Worm (Caenorhabditis elegans) whole organism, L1 larva: ENCODE data around the gene F20D6.12.

Source experiments
- C34B4.2 ChIP-seq: sonication (generic microtip); optimal IDR thresholded peaks from 2 replicates; lab custom pipeline; 2017; ENCODE audit warnings: mild to moderate bottlenecking, missing genetic modification characterization, missing compliant biosample characterization
- aly-2 ChIP-seq: fragments of 150-350 bp; optimal IDR thresholded peaks from 2 replicates; lab custom pipeline; 2014; ENCODE audit warnings: missing biosample characterization, missing genetic modification characterization
- blmp-1 ChIP-seq: fragments of 150-350 bp; optimal IDR thresholded peaks from 2 replicates; lab custom pipeline; 2014; ENCODE audit warnings: missing biosample characterization, missing genetic modification characterization
- ceh-8 ChIP-seq: fragments of 200-800 bp; sonication (Bioruptor generic); optimal IDR thresholded peaks from 2 replicates; lab custom pipeline; 2018; ENCODE audit warnings: mild to moderate bottlenecking, missing genetic modification characterization, moderate library complexity, missing compliant biosample characterization
- ceh-88 ChIP-seq: fragments of 200-800 bp; sonication (Bioruptor generic); IDR thresholded peaks from 2 replicates; pipeline ENCODE4 v1.3.6; 2022; ENCODE audit warnings: missing genetic modification characterization, missing compliant biosample characterization
- dpl-1 ChIP-seq, 3 experiments: fragments of 150-350 bp in 2 of 3; sonication (generic microtip) in 1 of 3; optimal IDR thresholded peaks; 2 replicates each; lab custom pipeline; 2014 to 2017; ENCODE audit warnings: missing biosample characterization in 3 of 3, missing genetic modification characterization in 3 of 3, missing genetic modification reagents in 3 of 3
- dsc-1 ChIP-seq: sonication (generic microtip); optimal IDR thresholded peaks from 2 replicates; lab custom pipeline; 2016; ENCODE audit warnings: mild to moderate bottlenecking, missing genetic modification characterization, missing compliant biosample characterization
- efl-1 ChIP-seq, 4 experiments: fragments of 150-350 bp; optimal IDR thresholded peaks in 3 of 4; peaks in 1 of 4; 1 replicate in 1 of 4; 2 replicates in 3 of 4; lab custom pipeline; 2014; ENCODE audit warnings: missing biosample characterization in 2 of 4, missing genetic modification characterization in 2 of 4, missing genetic modification reagents in 2 of 4
- efl-3 ChIP-seq: fragments of 200-800 bp; sonication (Bioruptor generic); optimal IDR thresholded peaks from 2 replicates; lab custom pipeline; 2018; ENCODE audit warnings: mild to moderate bottlenecking, missing genetic modification characterization, missing compliant biosample characterization
- egl-27 ChIP-seq, 2 experiments: fragments of 150-350 bp in 1 of 2; sonication (generic microtip); optimal IDR thresholded peaks; 3 replicates each; lab custom pipeline; 2017 to 2018; ENCODE audit warnings: missing biosample characterization in 2 of 2, missing genetic modification characterization in 2 of 2, missing genetic modification reagents in 2 of 2
- elt-2 ChIP-seq: sonication (generic microtip); optimal IDR thresholded peaks from 2 replicates; lab custom pipeline; 2016; ENCODE audit warnings: missing genetic modification characterization, mild to moderate bottlenecking, inconsistent platforms, missing compliant biosample characterization, missing genetic modification reagents
- fkh-4 ChIP-seq: sonication (generic microtip); optimal IDR thresholded peaks from 2 replicates; lab custom pipeline; 2016; ENCODE audit warnings: missing compliant biosample characterization, missing genetic modification characterization, borderline replicate concordance
- fkh-8 ChIP-seq: sonication (generic microtip); optimal IDR thresholded peaks from 2 replicates; lab custom pipeline; 2016; ENCODE audit warnings: mild to moderate bottlenecking, missing genetic modification characterization, missing compliant biosample characterization
- fos-1 ChIP-seq: fragments of 150-350 bp; optimal IDR thresholded peaks from 2 replicates; lab custom pipeline; 2014; ENCODE audit warnings: missing biosample characterization, missing genetic modification characterization
- hlh-17 ChIP-seq: fragments of 200-800 bp; sonication (Bioruptor generic); optimal IDR thresholded peaks from 2 replicates; lab custom pipeline; 2018; ENCODE audit warnings: missing genetic modification characterization, mild to moderate bottlenecking, missing compliant biosample characterization, moderate library complexity, borderline replicate concordance
- hlh-4 ChIP-seq: sonication (generic microtip); optimal IDR thresholded peaks from 2 replicates; lab custom pipeline; 2016; ENCODE audit warnings: mild to moderate bottlenecking, missing genetic modification characterization, missing compliant biosample characterization
- hpl-2 ChIP-seq: fragments of 150-350 bp; optimal IDR thresholded peaks from 2 replicates; lab custom pipeline; 2014; ENCODE audit warnings: missing biosample characterization, missing genetic modification reagents, missing genetic modification characterization
- irx-1 ChIP-seq: sonication (generic microtip); optimal IDR thresholded peaks from 2 replicates; lab custom pipeline; 2016; ENCODE audit warnings: missing genetic modification characterization, missing compliant biosample characterization
- isw-1 ChIP-seq: fragments of 200-800 bp; sonication (Bioruptor generic); IDR thresholded peaks from 2 replicates; pipeline ENCODE4 v1.3.6; 2022; ENCODE audit warnings: missing genetic modification characterization, missing compliant biosample characterization
- lin-13 ChIP-seq: fragments of 150-350 bp; optimal IDR thresholded peaks from 2 replicates; lab custom pipeline; 2014; ENCODE audit warnings: missing biosample characterization, missing genetic modification reagents, missing genetic modification characterization
- lin-35 ChIP-seq, 2 experiments: fragments of 150-350 bp; optimal IDR thresholded peaks; 2 replicates each; lab custom pipeline; 2014; ENCODE audit warnings: missing biosample characterization in 2 of 2, missing genetic modification characterization in 2 of 2, missing genetic modification reagents in 2 of 2
- nhr-11 ChIP-seq: fragments of 150-350 bp; optimal IDR thresholded peaks from 2 replicates; lab custom pipeline; 2014; ENCODE audit warnings: missing biosample characterization, missing genetic modification characterization
- nhr-20 ChIP-seq: sonication (generic microtip); optimal IDR thresholded peaks from 2 replicates; lab custom pipeline; 2016; ENCODE audit warnings: mild to moderate bottlenecking, missing genetic modification characterization, missing compliant biosample characterization
- nhr-28 ChIP-seq: fragments of 150-350 bp; optimal IDR thresholded peaks from 2 replicates; lab custom pipeline; 2014; ENCODE audit warnings: missing biosample characterization, missing genetic modification characterization
- nhr-47 ChIP-seq: sonication (generic microtip); optimal IDR thresholded peaks from 2 replicates; lab custom pipeline; 2016; ENCODE audit warnings: mild to moderate bottlenecking, missing genetic modification characterization, moderate library complexity, missing compliant biosample characterization
- nhr-71 ChIP-seq: sonication (generic microtip); optimal IDR thresholded peaks from 2 replicates; lab custom pipeline; 2016; ENCODE audit warnings: mild to moderate bottlenecking, missing genetic modification characterization, moderate library complexity, missing compliant biosample characterization
- nhr-84 ChIP-seq: sonication (generic microtip); optimal IDR thresholded peaks from 2 replicates; lab custom pipeline; 2017; ENCODE audit warnings: missing biosample characterization, missing genetic modification characterization
- nhr-90 ChIP-seq: sonication (generic microtip); optimal IDR thresholded peaks from 2 replicates; lab custom pipeline; 2016; ENCODE audit warnings: mild to moderate bottlenecking, missing genetic modification characterization, missing compliant biosample characterization; ENCODE audit not compliant: poor library complexity
- pag-3 ChIP-seq: sonication (generic microtip); optimal IDR thresholded peaks from 2 replicates; lab custom pipeline; 2017; ENCODE audit warnings: missing genetic modification characterization, mild to moderate bottlenecking, missing compliant biosample characterization, antibody characterized with exemption, borderline replicate concordance; ENCODE audit not compliant: insufficient read depth
- pax-3 ChIP-seq: fragments of 200-800 bp; sonication (Bioruptor generic); optimal IDR thresholded peaks from 2 replicates; lab custom pipeline; 2018; ENCODE audit warnings: mild to moderate bottlenecking, missing genetic modification characterization, moderate library complexity, missing compliant biosample characterization
- pqm-1 ChIP-seq: sonication (generic microtip); optimal IDR thresholded peaks from 3 replicates; lab custom pipeline; 2017; ENCODE audit warnings: missing biosample characterization, missing genetic modification characterization
- rnt-1 ChIP-seq: sonication (generic microtip); optimal IDR thresholded peaks from 2 replicates; lab custom pipeline; 2016; ENCODE audit warnings: mild to moderate bottlenecking, missing genetic modification characterization, moderate library complexity, missing compliant biosample characterization
- skn-1 ChIP-seq: fragments of 150-350 bp; optimal IDR thresholded peaks from 2 replicates; lab custom pipeline; 2014; ENCODE audit warnings: missing biosample characterization, missing genetic modification characterization
- tbx-2 ChIP-seq: sonication (generic microtip); optimal IDR thresholded peaks from 2 replicates; lab custom pipeline; 2016; ENCODE audit warnings: missing genetic modification characterization, missing compliant biosample characterization
- tlp-1 ChIP-seq: fragments of 150-350 bp; optimal IDR thresholded peaks from 2 replicates; lab custom pipeline; 2014; ENCODE audit warnings: missing biosample characterization, missing genetic modification characterization
- unc-62 ChIP-seq: fragments of 150-350 bp; optimal IDR thresholded peaks from 2 replicates; lab custom pipeline; 2014; ENCODE audit warnings: missing biosample characterization, missing genetic modification reagents, missing genetic modification characterization
- unc-86 ChIP-seq: sonication (generic microtip); optimal IDR thresholded peaks from 2 replicates; lab custom pipeline; 2016; ENCODE audit warnings: missing genetic modification characterization, missing compliant biosample characterization
- unc-98 ChIP-seq: fragments of 200-800 bp; sonication (Bioruptor generic); IDR thresholded peaks from 2 replicates; pipeline ENCODE4 v1.3.6; 2022; ENCODE audit warnings: missing genetic modification characterization, missing compliant biosample characterization
- zag-1 ChIP-seq: fragments of 150-350 bp; optimal IDR thresholded peaks from 2 replicates; lab custom pipeline; 2014; ENCODE audit warnings: missing biosample characterization, missing genetic modification characterization

The F20D6.12 gene

ce11 chrV:8178279-8178678 lies 11.6 kb downstream of the F20D6.12 start:
- TF ChIP-seq lin-35 (GFP tag; optimal IDR thresholded peaks at IDR 0.05; lab: Kevin White, UChicago), result no peak
- TF ChIP-seq isw-1, result no peak
- no peak for TF ChIP-seq nhr-28
- no peak for TF ChIP-seq nhr-71 (tag; lab: Kevin White, UChicago)
- TF ChIP-seq C34B4.2 (tag; lab: Kevin White, UChicago), result no peak
- TF ChIP-seq irx-1 (tag; lab: Kevin White, UChicago), result no peak
- no peak for TF ChIP-seq nhr-20 (tag; lab: Kevin White, UChicago)
- no peak for TF ChIP-seq hlh-4 (tag; lab: Kevin White, UChicago)

ce11 chrV:8177349-8177748 lies 12.6 kb downstream of the F20D6.12 start, which contains the start of gene F20D6.9:
F20D6.9 (minus strand) TSS chrV:8177449.
- TF ChIP-seq skn-1 (tag; lab: Kevin White, UChicago), result no peak
- no peak for TF ChIP-seq nhr-84 (tag; lab: Kevin White, UChicago)
- TF ChIP-seq tbx-2 (tag; lab: Kevin White, UChicago), result no peak
- TF ChIP-seq pqm-1 (tag; lab: Kevin White, UChicago), result no peak
- no peak for TF ChIP-seq aly-2
- no peak for TF ChIP-seq rnt-1 (tag; lab: Kevin White, UChicago)
- no peak for TF ChIP-seq unc-86 (tag; lab: Kevin White, UChicago)
- no peak for TF ChIP-seq efl-1 (optimal IDR thresholded peaks at IDR 0.05; lab: Kevin White, UChicago)
- no peak for TF ChIP-seq efl-1 (GFP tag; optimal IDR thresholded peaks at IDR 0.05 in 1 of 2; lab: Kevin White, UChicago)
- no peak for TF ChIP-seq elt-2
- TF ChIP-seq egl-27 (tag; optimal IDR thresholded peaks at IDR 0.05; lab: Kevin White, UChicago), result no peak
- TF ChIP-seq nhr-47 (tag; lab: Kevin White, UChicago), result no peak
- TF ChIP-seq hlh-17, result no peak
- TF ChIP-seq pax-3 (tag; lab: Kevin White, UChicago), result no peak
- no peak for TF ChIP-seq blmp-1 (tag; lab: Kevin White, UChicago)
- TF ChIP-seq tlp-1 (tag; lab: Kevin White, UChicago), result no peak

ce11 chrV:8171688-8172087 lies 18.2 kb downstream of the F20D6.12 start:
- TF ChIP-seq dsc-1 (tag; lab: Kevin White, UChicago) (peak; percentile 91), fos-1 (no peak), ceh-88 (GFP tag; lab: Robert Waterston, UW) (no peak), fkh-4 (tag; lab: Kevin White, UChicago) (peak; percentile 69), unc-98 (GFP tag; lab: Robert Waterston, UW) (no peak), pag-3 (tag; lab: Kevin White, UChicago) (no peak), efl-3 (GFP tag; lab: Kevin White, UChicago) (no peak), pqm-1 (tag; lab: Kevin White, UChicago) (no peak), unc-62 (GFP tag; lab: Kevin White, UChicago) (no peak), lin-13 (GFP tag; lab: Kevin White, UChicago) (no peak), dpl-1 (GFP tag; optimal IDR thresholded peaks at IDR 0.05; lab: Kevin White, UChicago) (no peak), efl-1 (optimal IDR thresholded peaks at IDR 0.05; lab: Kevin White, UChicago) (no peak), efl-1 (GFP tag; optimal IDR thresholded peaks at IDR 0.05 in 1 of 2; lab: Kevin White, UChicago) (no peak)
- TF ChIP-seq, all 84 proteins: peak for 2

DNA sequence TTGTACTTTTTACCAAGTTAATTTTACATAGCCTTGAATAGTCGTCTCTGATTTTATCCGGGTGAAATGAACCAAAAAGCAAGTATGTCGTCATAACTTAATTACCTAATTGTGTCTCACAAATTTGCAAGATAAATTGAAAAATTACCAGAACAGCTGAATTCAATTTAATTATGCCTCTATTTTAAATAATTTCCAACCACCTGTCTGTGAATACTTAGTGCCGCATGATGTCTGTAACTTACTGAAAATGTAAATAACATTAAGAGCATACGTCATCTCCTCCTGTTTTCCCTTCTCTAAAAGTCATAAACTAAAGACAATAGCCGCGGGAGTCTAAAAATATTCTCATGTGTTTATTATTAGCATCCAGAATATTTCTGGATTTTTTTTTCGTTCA lies 19.6 kb downstream of the F20D6.12 start:
- peak; percentile 53 for TF ChIP-seq nhr-47 (tag; lab: Kevin White, UChicago)
- TF ChIP-seq nhr-90 (tag; lab: Kevin White, UChicago), result no peak
- no peak for TF ChIP-seq unc-98 (GFP tag; lab: Robert Waterston, UW)
- TF ChIP-seq dpl-1 (GFP tag; optimal IDR thresholded peaks at IDR 0.05; lab: Kevin White, UChicago), result no peak
- TF ChIP-seq fkh-8 (tag; lab: Kevin White, UChicago), result peak; percentile 52
- no peak for TF ChIP-seq zag-1 (tag; lab: Kevin White, UChicago)
- peak; percentile 41 for TF ChIP-seq nhr-71 (tag; lab: Kevin White, UChicago)
- TF ChIP-seq hpl-2 (GFP tag; lab: Kevin White, UChicago), result no peak
- TF ChIP-seq nhr-11 (tag; lab: Kevin White, UChicago), result no peak
- peak; percentile 74 for TF ChIP-seq ceh-8 (GFP tag; lab: Kevin White, UChicago)
- TF ChIP-seq irx-1 (tag; lab: Kevin White, UChicago), result no peak
- peak; percentile 77 for TF ChIP-seq hlh-4 (tag; lab: Kevin White, UChicago)
- TF ChIP-seq dsc-1 (tag; lab: Kevin White, UChicago), result peak; percentile 49
